Fruit fly (Drosophila melanogaster) whole organism, embryonic: ENCODE results near the gene corolla.
A peak's percentile ranks its signal among the peaks of the same experiment; 100 is the strongest.

Experiments used
- Antp ChIP-seq: fragments of 200-800 bp; sonication (Bioruptor generic); optimal IDR thresholded peaks from 3 replicates; lab custom pipeline; 2016; ENCODE audit warnings: missing biosample characterization, missing genetic modification characterization
- Bgb ChIP-seq: fragments of 200-800 bp; sonication (Bioruptor generic); IDR thresholded peaks from 2 replicates; pipeline ENCODE4 v1.3.6; 2022; ENCODE audit warnings: missing biosample characterization, missing genetic modification characterization; ENCODE audit not compliant: partially characterized antibody
- CG10565 ChIP-seq: fragments of 200-800 bp; sonication (Bioruptor generic); optimal IDR thresholded peaks from 3 replicates; lab custom pipeline; 2016; ENCODE audit warnings: missing biosample characterization, mild to moderate bottlenecking, missing genetic modification characterization
- CG11456 ChIP-seq: fragments of 200-800 bp; sonication (Bioruptor generic); IDR thresholded peaks from 3 replicates; pipeline ENCODE4 v1.3.6; 2022; ENCODE audit warnings: missing biosample characterization, missing genetic modification characterization
- CG13123 ChIP-seq: fragments of 200-800 bp; sonication (Bioruptor generic); optimal IDR thresholded peaks from 2 replicates; lab custom pipeline; 2016; ENCODE audit warnings: missing biosample characterization, missing genetic modification characterization
- CG14441 ChIP-seq: fragments of 200-800 bp; sonication (Bioruptor generic); IDR thresholded peaks from 2 replicates; pipeline ENCODE4 v1.3.6; 2022; ENCODE audit warnings: missing biosample characterization, missing genetic modification characterization
- CG14667 ChIP-seq: fragments of 200-800 bp; sonication (Bioruptor generic); IDR thresholded peaks from 2 replicates; pipeline ENCODE4 v1.3.6; 2022; ENCODE audit warnings: missing biosample characterization, missing genetic modification characterization
- CG16863 ChIP-seq: fragments of 200-800 bp; sonication (Bioruptor generic); optimal IDR thresholded peaks from 3 replicates; lab custom pipeline; 2016; ENCODE audit warnings: missing biosample characterization, missing genetic modification characterization
- CG2199 ChIP-seq: fragments of 200-800 bp; sonication (Bioruptor generic); IDR thresholded peaks from 3 replicates; pipeline ENCODE4 v1.3.6; 2022; ENCODE audit warnings: missing biosample characterization, missing genetic modification characterization
- CG2202 ChIP-seq: fragments of 200-800 bp; sonication (Bioruptor generic); optimal IDR thresholded peaks from 2 replicates; lab custom pipeline; 2018; ENCODE audit warnings: missing biosample characterization, mild to moderate bottlenecking, missing genetic modification characterization
- CG30020 ChIP-seq: fragments of 200-800 bp; optimal IDR thresholded peaks from 2 replicates; lab custom pipeline; 2019; ENCODE audit warnings: missing biosample characterization, mild to moderate bottlenecking, missing genetic modification characterization, moderate library complexity
- CG34376 ChIP-seq: fragments of 200-800 bp; sonication (Bioruptor generic); optimal IDR thresholded peaks from 2 replicates; lab custom pipeline; 2018; ENCODE audit warnings: missing biosample characterization, mild to moderate bottlenecking, missing genetic modification characterization
- CG8281 ChIP-seq: fragments of 200-800 bp; sonication (Bioruptor generic); optimal IDR thresholded peaks from 2 replicates; lab custom pipeline; 2018; ENCODE audit warnings: missing biosample characterization, mild to moderate bottlenecking, missing genetic modification characterization, moderate library complexity
- CG9437 ChIP-seq: fragments of 200-800 bp; sonication (Bioruptor generic); optimal IDR thresholded peaks from 2 replicates; lab custom pipeline; 2018; ENCODE audit warnings: missing biosample characterization, mild to moderate bottlenecking, missing genetic modification characterization
- CkIIα-i1 ChIP-seq: fragments of 200-800 bp; sonication (Bioruptor generic); IDR thresholded peaks from 2 replicates; pipeline ENCODE4 v1.3.6; 2022; ENCODE audit warnings: missing biosample characterization, missing genetic modification characterization
- Dek ChIP-seq: fragments of 200-800 bp; sonication (Bioruptor generic); optimal IDR thresholded peaks from 3 replicates; lab custom pipeline; 2019; ENCODE audit warnings: missing biosample characterization, mild to moderate bottlenecking, missing genetic modification characterization, moderate library complexity
- Dll ChIP-seq: fragments of 200-800 bp; sonication (Bioruptor generic); IDR thresholded peaks from 4 replicates; pipeline ENCODE4 v1.3.6; 2022; ENCODE audit warnings: missing biosample characterization, missing genetic modification characterization; ENCODE audit not compliant: partially characterized antibody
- E2f1 ChIP-seq: fragments of 200-800 bp; sonication (Bioruptor generic); IDR thresholded peaks from 2 replicates; pipeline ENCODE4 v1.3.6; 2022; ENCODE audit warnings: missing biosample characterization, missing genetic modification characterization
- Fer3 ChIP-seq: fragments of 200-800 bp; sonication (Bioruptor generic); optimal IDR thresholded peaks from 2 replicates; lab custom pipeline; 2018; ENCODE audit warnings: missing biosample characterization, mild to moderate bottlenecking, missing genetic modification characterization, moderate library complexity
- H15 ChIP-seq: fragments of 200-800 bp; sonication (Bioruptor generic); IDR thresholded peaks from 3 replicates; pipeline ENCODE4 v1.3.6; 2022; ENCODE audit warnings: missing biosample characterization, missing genetic modification characterization
- HLH4C ChIP-seq: fragments of 200-800 bp; sonication (Bioruptor generic); IDR thresholded peaks from 3 replicates; pipeline ENCODE4 v1.3.6; 2022; ENCODE audit warnings: missing biosample characterization, missing genetic modification characterization; ENCODE audit not compliant: partially characterized antibody
- HLHmδ ChIP-seq: fragments of 200-800 bp; sonication (Bioruptor generic); optimal IDR thresholded peaks from 2 replicates; lab custom pipeline; 2018; ENCODE audit warnings: missing biosample characterization, mild to moderate bottlenecking, missing genetic modification characterization, moderate library complexity
- Lhr ChIP-seq: fragments of 200-800 bp; sonication (Bioruptor generic); optimal IDR thresholded peaks from 3 replicates; lab custom pipeline; 2017; ENCODE audit warnings: mild to moderate bottlenecking, missing biosample characterization, missing genetic modification reagents, missing genetic modification characterization
- Myb ChIP-seq: fragments of 200-800 bp; sonication (Bioruptor generic); optimal IDR thresholded peaks from 2 replicates; lab custom pipeline; 2016; ENCODE audit warnings: missing biosample characterization, missing genetic modification characterization
- NfI ChIP-seq: fragments of 200-800 bp; sonication (Bioruptor generic); optimal IDR thresholded peaks from 3 replicates; lab custom pipeline; 2018; ENCODE audit warnings: missing biosample characterization, mild to moderate bottlenecking, missing genetic modification characterization, moderate library complexity
- Side ChIP-seq: fragments of 200-800 bp; sonication (Bioruptor generic); optimal IDR thresholded peaks from 2 replicates; lab custom pipeline; 2016; ENCODE audit warnings: missing biosample characterization, missing genetic modification characterization
- Sin3A ChIP-seq: fragments of >200 bp; optimal IDR thresholded peaks from 2 replicates; lab custom pipeline; 2018
- TFAM ChIP-seq: fragments of 200-800 bp; sonication (Bioruptor generic); optimal IDR thresholded peaks from 2 replicates; lab custom pipeline; 2017; ENCODE audit warnings: missing biosample characterization, missing genetic modification characterization, inconsistent platforms
- Tbp ChIP-seq: fragments of >200 bp; optimal IDR thresholded peaks from 2 replicates; lab custom pipeline; 2018; ENCODE audit warnings: missing biosample characterization, missing genetic modification characterization
- Usf ChIP-seq: fragments of 200-800 bp; sonication (Bioruptor generic); optimal IDR thresholded peaks from 2 replicates; lab custom pipeline; 2017; ENCODE audit warnings: missing genotype, missing biosample characterization, missing genetic modification characterization
- aop ChIP-seq: fragments of 200-800 bp; sonication (Bioruptor generic); IDR thresholded peaks from 2 replicates; pipeline ENCODE4 v1.3.6; 2022; ENCODE audit warnings: missing biosample characterization, missing genetic modification characterization
- ara ChIP-seq: fragments of 200-800 bp; sonication (Bioruptor generic); IDR thresholded peaks from 2 replicates; pipeline ENCODE4 v1.3.6; 2022; ENCODE audit warnings: missing biosample characterization, missing genetic modification characterization
- bbx ChIP-seq: fragments of 200-800 bp; sonication (Bioruptor generic); IDR thresholded peaks from 2 replicates; pipeline ENCODE4 v1.3.6; 2022; ENCODE audit warnings: missing biosample characterization, missing genetic modification characterization; ENCODE audit not compliant: partially characterized antibody
- bsh ChIP-seq, 2 experiments: fragments of 200-800 bp; sonication (Bioruptor generic); optimal IDR thresholded peaks; 2 replicates each; lab custom pipeline; 2017 to 2018; ENCODE audit warnings: mild to moderate bottlenecking in 2 of 2, missing biosample characterization in 2 of 2, missing genetic modification characterization in 2 of 2, moderate library complexity in 1 of 2
- chinmo ChIP-seq: fragments of 200-800 bp; sonication (Bioruptor generic); IDR thresholded peaks from 4 replicates; pipeline ENCODE4 v1.3.6; 2022; ENCODE audit warnings: missing biosample characterization, missing genetic modification characterization; ENCODE audit not compliant: partially characterized antibody
- crol ChIP-seq: fragments of 200-800 bp; sonication (Bioruptor generic); IDR thresholded peaks from 2 replicates; pipeline ENCODE4 v1.3.6; 2022; ENCODE audit warnings: missing biosample characterization, missing genetic modification characterization
- disco-r ChIP-seq: fragments of 200-800 bp; sonication (Bioruptor generic); optimal IDR thresholded peaks from 2 replicates; lab custom pipeline; 2016; ENCODE audit warnings: missing biosample characterization, missing genetic modification characterization
- fd3F ChIP-seq: fragments of 200-800 bp; sonication (Bioruptor generic); optimal IDR thresholded peaks from 2 replicates; lab custom pipeline; 2018; ENCODE audit warnings: missing biosample characterization, mild to moderate bottlenecking, missing genetic modification characterization, moderate library complexity
- ftz-f1 ChIP-seq: fragments of 200-800 bp; sonication (Bioruptor generic); optimal IDR thresholded peaks from 2 replicates; lab custom pipeline; 2016; ENCODE audit warnings: missing biosample characterization, missing genetic modification characterization
- h ChIP-seq: fragments of >200 bp; optimal IDR thresholded peaks from 2 replicates; lab custom pipeline; 2017
- kay ChIP-seq: fragments of 200-800 bp; sonication (Bioruptor generic); optimal IDR thresholded peaks from 2 replicates; lab custom pipeline; 2016; ENCODE audit warnings: missing biosample characterization, missing genetic modification characterization
- kni ChIP-seq: fragments of 200-800 bp; sonication (Bioruptor generic); optimal IDR thresholded peaks from 3 replicates; lab custom pipeline; 2017; ENCODE audit warnings: mild to moderate bottlenecking, missing biosample characterization, missing genetic modification reagents, missing genetic modification characterization
- lilli ChIP-seq: fragments of 200-800 bp; sonication (Bioruptor generic); optimal IDR thresholded peaks from 3 replicates; lab custom pipeline; 2016; ENCODE audit warnings: missing biosample characterization, missing genetic modification characterization
- maf-S ChIP-seq: fragments of 200-800 bp; sonication (Bioruptor generic); optimal IDR thresholded peaks from 2 replicates; lab custom pipeline; 2016; ENCODE audit warnings: missing biosample characterization, missing genetic modification characterization
- pum ChIP-seq: fragments of 200-800 bp; sonication (Bioruptor generic); optimal IDR thresholded peaks from 2 replicates; lab custom pipeline; 2016; ENCODE audit warnings: missing biosample characterization, missing genetic modification characterization
- seq ChIP-seq: fragments of 200-800 bp; sonication (Bioruptor generic); IDR thresholded peaks from 2 replicates; pipeline ENCODE4 v1.3.6; 2022; ENCODE audit warnings: missing biosample characterization, missing genetic modification characterization
- slou ChIP-seq: fragments of 200-800 bp; sonication (Bioruptor generic); optimal IDR thresholded peaks from 3 replicates; lab custom pipeline; 2016; ENCODE audit warnings: missing biosample characterization, missing genetic modification characterization
- stwl ChIP-seq: fragments of 200-800 bp; sonication (Bioruptor generic); optimal IDR thresholded peaks from 3 replicates; lab custom pipeline; 2018; ENCODE audit warnings: missing biosample characterization, mild to moderate bottlenecking, missing genetic modification characterization, moderate library complexity
- tx ChIP-seq: fragments of 200-800 bp; sonication (Bioruptor generic); optimal IDR thresholded peaks from 2 replicates; lab custom pipeline; 2016; ENCODE audit warnings: missing biosample characterization, missing genetic modification characterization
- zen ChIP-seq: fragments of 200-800 bp; sonication (Bioruptor generic); optimal IDR thresholded peaks from 3 replicates; lab custom pipeline; 2018; ENCODE audit warnings: missing biosample characterization, mild to moderate bottlenecking, missing genetic modification characterization, moderate library complexity

The corolla gene

dm6 chrX:17631996-17632612 is at the start of gene corolla, which contains the start of gene ND-24 (continued):
- peak; percentile 72 for TF ChIP-seq slou (GFP tag; lab: Kevin White, UChicago)
- peak; percentile 89 for TF ChIP-seq pum (GFP tag; lab: Kevin White, UChicago)
- TF ChIP-seq CG14667: peak; percentile 88
- peak; percentile 65 for TF ChIP-seq Myb (GFP tag; lab: Kevin White, UChicago)
- peak; percentile 65 for TF ChIP-seq fd3F (GFP tag; lab: Kevin White, UChicago)
- peak; percentile 77 for TF ChIP-seq stwl
- peak; percentile 1 for TF ChIP-seq CG10565
- peak; percentile 45 for TF ChIP-seq Lhr (GFP tag; lab: Kevin White, UChicago)
- TF ChIP-seq CG2199 (GFP tag; lab: Robert Waterston, UW): no peak
- peak; percentile 74 for TF ChIP-seq Dek (tag; lab: Kevin White, UChicago)
- no peak for TF ChIP-seq Usf (GFP tag; lab: Kevin White, UChicago)
- TF ChIP-seq CkIIα-i1 (GFP tag; lab: Robert Waterston, UW): 0 out of 2 replicates have a peak, but pooled peaks have one; percentile 13
- TF ChIP-seq CG13123: peak; percentile 76
- TF ChIP-seq Side: peak; percentile 76
- TF ChIP-seq Antp: peak; percentile 78
- TF ChIP-seq kay (GFP tag; lab: Kevin White, UChicago): peak; percentile 64
- TF ChIP-seq zen (tag; lab: Kevin White, UChicago): peak; percentile 74
- TF ChIP-seq NfI (GFP tag; lab: Kevin White, UChicago): peak; percentile 81
- TF ChIP-seq TFAM (GFP tag; lab: Kevin White, UChicago): no peak
- peak; percentile 73 for TF ChIP-seq disco-r (GFP tag; lab: Kevin White, UChicago)
- TF ChIP-seq kni (GFP tag; lab: Kevin White, UChicago): no peak
- peak; percentile 83 for TF ChIP-seq CG16863 (GFP tag; lab: Kevin White, UChicago)
- peak; percentile 88 for TF ChIP-seq HLH4C (GFP tag; lab: Robert Waterston, UW)
- peak; percentile 82 for TF ChIP-seq Bgb (GFP tag; lab: Robert Waterston, UW)
- TF ChIP-seq bbx: peak; percentile 81
- TF ChIP-seq bsh (GFP tag; optimal IDR thresholded peaks at IDR 0.05; lab: Kevin White, UChicago): peak in 1 of 2 experiments; percentile 85
- peak; percentile 81 for TF ChIP-seq CG11456 (GFP tag; lab: Robert Waterston, UW)
- TF ChIP-seq lilli: peak; percentile 93
- peak; percentile 69 for TF ChIP-seq seq (GFP tag; lab: Robert Waterston, UW)
- TF ChIP-seq E2f1 (GFP tag; lab: Robert Waterston, UW): peak; percentile 86
- peak; percentile 67 for TF ChIP-seq CG34376 (GFP tag; lab: Kevin White, UChicago)
- 0 out of 2 replicates have a peak, but pooled peaks have one; percentile 9 for TF ChIP-seq crol (GFP tag; lab: Robert Waterston, UW)
- TF ChIP-seq Tbp: no peak
- TF ChIP-seq CG30020: peak; percentile 44
- no peak for TF ChIP-seq HLHmδ (GFP tag; lab: Kevin White, UChicago)
- peak; percentile 73; the same call in 1 of the 2 replicates for TF ChIP-seq ara (GFP tag; lab: Robert Waterston, UW)

- TF ChIP-seq maf-S (GFP tag; lab: Kevin White, UChicago) (no peak), chinmo (GFP tag; lab: Robert Waterston, UW) (peak; percentile 81; the same call in 2 of the 4 replicates), Dll (no peak), Sin3A (no peak), CG9437 (no peak), Fer3 (tag; lab: Kevin White, UChicago) (no peak), CG2202 (tag; lab: Kevin White, UChicago) (no peak), tx (no peak), ftz-f1 (GFP tag; lab: Kevin White, UChicago) (no peak), CG30020 (no peak), H15 (GFP tag; lab: Robert Waterston, UW) (no peak), CG8281 (tag; lab: Kevin White, UChicago) (no peak), CG14441 (GFP tag; lab: Robert Waterston, UW) (no peak), h (lab: Kevin White, UChicago) (no peak), aop (GFP tag; lab: Robert Waterston, UW) (no peak)
Measured at dm6 chrX:17679642-17680571, 48.1 kb upstream of the corolla start.
